Fruit fly (Drosophila melanogaster): Measurements from ENCODE around the gene nis.

DNA sequence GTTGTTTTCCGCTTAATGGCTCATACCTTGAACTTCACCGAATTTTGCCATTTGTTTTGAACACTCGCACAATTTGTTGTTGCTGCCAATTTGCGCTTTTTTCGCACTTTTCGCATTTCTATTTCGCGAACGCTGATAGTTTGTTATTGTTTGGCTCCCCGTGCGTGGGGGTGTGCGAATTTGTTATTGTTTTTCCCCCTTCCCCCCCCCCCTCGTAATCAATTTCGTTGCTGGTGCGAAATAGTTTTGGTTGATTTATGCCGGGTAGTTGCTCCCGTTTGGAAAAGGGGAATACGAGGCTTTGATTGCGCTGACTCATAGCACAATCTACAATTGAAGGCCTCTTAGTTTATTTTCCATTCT, 41.5 kb upstream of the nis start:
- TF ChIP-seq CG8478 (optimal IDR thresholded peaks at IDR 0.05) (no peak), CTCF (optimal IDR thresholded peaks at IDR 0.05) (no peak)
